Worm (Caenorhabditis elegans): ENCODE measurements around the gene F18A11.5.

- no peak for TF ChIP-seq bed-3 (GFP tag; optimal IDR thresholded peaks at IDR 0.05)
- no peak for TF ChIP-seq unc-62 (GFP tag; optimal IDR thresholded peaks at IDR 0.05)
- no peak for TF ChIP-seq flh-1 (GFP tag; optimal IDR thresholded peaks at IDR 0.05)
- no peak for TF ChIP-seq hlh-1 (tag; optimal IDR thresholded peaks at IDR 0.05)
- TF ChIP-seq nhr-28 (tag; optimal IDR thresholded peaks at IDR 0.05), result no peak
Observed at ce11 chrII:13036717-13037116, 22.6 kb upstream of the F18A11.5 start, which contains the start of gene F18A11.3.

Data from whole organism, mixed stage, embryonic.